Fruit fly (Drosophila melanogaster) whole organism, embryonic: ENCODE results near the gene CG31076.
A peak's percentile ranks its signal among the peaks of the same experiment; 100 is the strongest.

Experiments
- Atf-2 ChIP-seq: fragments of 200-800 bp; sonication (Bioruptor generic); optimal IDR thresholded peaks from 2 replicates; lab custom pipeline; 2016; ENCODE audit warnings: missing biosample characterization, missing genetic modification characterization
- BtbVII ChIP-seq: fragments of 200-800 bp; sonication (Bioruptor generic); optimal IDR thresholded peaks from 3 replicates; lab custom pipeline; 2017; ENCODE audit warnings: missing biosample characterization, mild to moderate bottlenecking, missing genetic modification characterization
- CG13123 ChIP-seq: fragments of 200-800 bp; sonication (Bioruptor generic); optimal IDR thresholded peaks from 2 replicates; lab custom pipeline; 2016; ENCODE audit warnings: missing biosample characterization, missing genetic modification characterization
- CG13775 ChIP-seq: fragments of 200-800 bp; sonication (Bioruptor generic); optimal IDR thresholded peaks from 3 replicates; lab custom pipeline; 2017; ENCODE audit warnings: missing biosample characterization, mild to moderate bottlenecking, missing genetic modification characterization
- CG15011 ChIP-seq: fragments of 200-800 bp; sonication (Bioruptor generic); optimal IDR thresholded peaks from 3 replicates; lab custom pipeline; 2018; ENCODE audit warnings: missing biosample characterization, mild to moderate bottlenecking, missing genetic modification characterization
- CG15269 ChIP-seq: fragments of 200-800 bp; sonication (Bioruptor generic); optimal IDR thresholded peaks from 2 replicates; lab custom pipeline; 2018; ENCODE audit warnings: missing biosample characterization, mild to moderate bottlenecking, missing genetic modification characterization, moderate library complexity
- CG15479 ChIP-seq: fragments of 200-800 bp; sonication (Bioruptor generic); optimal IDR thresholded peaks from 3 replicates; lab custom pipeline; 2019; ENCODE audit warnings: missing biosample characterization, mild to moderate bottlenecking, missing genetic modification characterization, moderate library complexity
- CG1647 ChIP-seq: fragments of 200-800 bp; sonication (Bioruptor generic); optimal IDR thresholded peaks from 3 replicates; lab custom pipeline; 2016; ENCODE audit warnings: missing biosample characterization, missing genetic modification characterization
- CG17186 ChIP-seq: fragments of 200-800 bp; sonication (Bioruptor generic); optimal IDR thresholded peaks from 3 replicates; lab custom pipeline; 2017; ENCODE audit warnings: missing biosample characterization, missing genetic modification reagents, missing genetic modification characterization
- CG17612 ChIP-seq: fragments of 200-800 bp; sonication (Bioruptor generic); IDR thresholded peaks from 2 replicates; pipeline ENCODE4 v1.3.6; 2022; ENCODE audit warnings: missing biosample characterization, missing genetic modification characterization
- CG2889 ChIP-seq: fragments of 200-800 bp; sonication (Bioruptor generic); IDR thresholded peaks from 3 replicates; pipeline ENCODE4 v1.3.6; 2022; ENCODE audit warnings: missing biosample characterization, missing genetic modification characterization
- CG31441 ChIP-seq: fragments of 200-800 bp; sonication (Bioruptor generic); IDR thresholded peaks from 2 replicates; pipeline ENCODE4 v1.3.6; 2022; ENCODE audit warnings: missing biosample characterization, missing genetic modification characterization
- CG4328 ChIP-seq: fragments of 200-800 bp; sonication (Bioruptor generic); optimal IDR thresholded peaks from 3 replicates; lab custom pipeline; 2017; ENCODE audit warnings: missing biosample characterization, missing genetic modification reagents, missing genetic modification characterization
- CG4404 ChIP-seq: fragments of 200-800 bp; sonication (Bioruptor generic); IDR thresholded peaks from 2 replicates; pipeline ENCODE4 v1.3.6; 2022; ENCODE audit warnings: missing biosample characterization, missing genetic modification characterization
- CG4707 ChIP-seq: fragments of 200-800 bp; sonication (Bioruptor generic); optimal IDR thresholded peaks from 2 replicates; lab custom pipeline; 2018; ENCODE audit warnings: missing biosample characterization, mild to moderate bottlenecking, missing genetic modification characterization, moderate library complexity
- CG6689 ChIP-seq: fragments of 200-800 bp; sonication (Bioruptor generic); IDR thresholded peaks from 2 replicates; pipeline ENCODE4 v1.3.6; 2022; ENCODE audit warnings: missing biosample characterization, missing genetic modification characterization
- CG6813 ChIP-seq: fragments of 200-800 bp; sonication (Bioruptor generic); optimal IDR thresholded peaks from 2 replicates; lab custom pipeline; 2017; ENCODE audit warnings: missing biosample characterization, missing genetic modification characterization, mild to moderate bottlenecking, moderate library complexity, missing genetic modification reagents
- CG7928 ChIP-seq: fragments of 200-800 bp; sonication (Bioruptor generic); optimal IDR thresholded peaks from 2 replicates; lab custom pipeline; 2017; ENCODE audit warnings: missing biosample characterization, mild to moderate bottlenecking, missing genetic modification characterization
- CG9797 ChIP-seq: fragments of 200-800 bp; sonication (Bioruptor generic); optimal IDR thresholded peaks from 3 replicates; lab custom pipeline; 2018; ENCODE audit warnings: missing biosample characterization, mild to moderate bottlenecking, missing genetic modification characterization
- CG9932 ChIP-seq: fragments of 200-800 bp; sonication (Bioruptor generic); IDR thresholded peaks from 2 replicates; pipeline ENCODE4 v1.3.6; 2022; ENCODE audit warnings: missing biosample characterization, missing genetic modification characterization
- Dp ChIP-seq: fragments of 200-800 bp; sonication (Bioruptor generic); optimal IDR thresholded peaks from 2 replicates; lab custom pipeline; 2018; ENCODE audit warnings: missing biosample characterization, mild to moderate bottlenecking, missing genetic modification characterization, moderate library complexity
- Dref ChIP-seq: fragments of 200-800 bp; sonication (Bioruptor generic); IDR thresholded peaks from 2 replicates; pipeline ENCODE4 v1.3.6; 2022; ENCODE audit warnings: missing biosample characterization, missing genetic modification characterization
- Elba2 ChIP-seq: fragments of 200-800 bp; sonication (Bioruptor generic); optimal IDR thresholded peaks from 3 replicates; lab custom pipeline; 2016; ENCODE audit warnings: missing biosample characterization, missing genetic modification characterization
- Ets65A ChIP-seq: fragments of 200-800 bp; sonication (Bioruptor generic); peaks from one replicate; lab custom pipeline; 2016; ENCODE audit warnings: missing biosample characterization, missing genetic modification characterization
- HmgD ChIP-seq: fragments of 200-800 bp; sonication (Bioruptor generic); optimal IDR thresholded peaks from 3 replicates; lab custom pipeline; 2016; ENCODE audit warnings: missing biosample characterization, missing genetic modification characterization
- NC2β ChIP-seq: fragments of 200-800 bp; sonication (Bioruptor generic); optimal IDR thresholded peaks from 2 replicates; lab custom pipeline; 2016; ENCODE audit warnings: missing biosample characterization, missing genetic modification characterization
- Nf-YC ChIP-seq: fragments of 200-800 bp; optimal IDR thresholded peaks from 3 replicates; lab custom pipeline; 2019; ENCODE audit warnings: missing biosample characterization, mild to moderate bottlenecking, missing genetic modification characterization, moderate library complexity
- Spps ChIP-seq: fragments of 200-800 bp; sonication (Bioruptor generic); optimal IDR thresholded peaks from 2 replicates; lab custom pipeline; 2018; ENCODE audit warnings: missing biosample characterization, mild to moderate bottlenecking, missing genetic modification characterization
- Xbp1 ChIP-seq: fragments of 200-800 bp; sonication (Bioruptor generic); optimal IDR thresholded peaks from 3 replicates; lab custom pipeline; 2016; ENCODE audit warnings: missing biosample characterization, mild to moderate bottlenecking, missing genetic modification characterization
- ato ChIP-seq: fragments of 200-800 bp; sonication (Bioruptor generic); IDR thresholded peaks from 2 replicates; pipeline ENCODE4 v1.3.6; 2022; ENCODE audit warnings: missing biosample characterization, missing genetic modification characterization; ENCODE audit not compliant: partially characterized antibody
- az2 ChIP-seq: fragments of 200-800 bp; sonication (Bioruptor generic); optimal IDR thresholded peaks from 3 replicates; lab custom pipeline; 2016; ENCODE audit warnings: missing biosample characterization, missing genetic modification characterization
- caup ChIP-seq: fragments of 200-800 bp; sonication (Bioruptor generic); optimal IDR thresholded peaks from 3 replicates; lab custom pipeline; 2017; ENCODE audit warnings: missing biosample characterization, mild to moderate bottlenecking, missing genetic modification characterization, moderate library complexity; ENCODE audit not compliant: severe bottlenecking
- croc ChIP-seq: fragments of 200-800 bp; sonication (Bioruptor generic); conservative IDR thresholded peaks from 3 replicates; pipeline ENCODE4 v1.3.6; 2022; ENCODE audit warnings: missing biosample characterization, missing genetic modification characterization
- cwo ChIP-seq: fragments of 200-800 bp; sonication (Bioruptor generic); optimal IDR thresholded peaks from 3 replicates; lab custom pipeline; 2017; ENCODE audit warnings: missing biosample characterization, missing genetic modification characterization, mild to moderate bottlenecking, moderate library complexity, missing genetic modification reagents
- dan ChIP-seq: fragments of 200-800 bp; sonication (Bioruptor generic); IDR thresholded peaks from 2 replicates; pipeline ENCODE4 v1.3.6; 2022; ENCODE audit warnings: missing biosample characterization, missing genetic modification characterization
- gcm2 ChIP-seq: fragments of 200-800 bp; sonication (Bioruptor generic); optimal IDR thresholded peaks from 2 replicates; lab custom pipeline; 2016; ENCODE audit warnings: missing biosample characterization, missing genetic modification characterization
- ham ChIP-seq: fragments of 200-800 bp; sonication (Bioruptor generic); IDR thresholded peaks from 2 replicates; pipeline ENCODE4 v1.3.6; 2022; ENCODE audit warnings: missing biosample characterization, missing genetic modification characterization
- hkb ChIP-seq, 2 experiments: fragments of 200-800 bp in 1 of 2; fragments of >200 bp in 1 of 2; sonication (Bioruptor generic) in 1 of 2; IDR thresholded peaks in 1 of 2; optimal IDR thresholded peaks in 1 of 2; 2 replicates each; pipeline versions ENCODE4 v1.3.6 to Lab custom; 2017 to 2022; ENCODE audit warnings: missing biosample characterization in 1 of 2, missing genetic modification characterization in 1 of 2
- kah ChIP-seq: fragments of 200-800 bp; sonication (Bioruptor generic); optimal IDR thresholded peaks from 2 replicates; lab custom pipeline; 2018; ENCODE audit warnings: missing biosample characterization, mild to moderate bottlenecking, missing genetic modification characterization
- peb ChIP-seq: fragments of 200-800 bp; sonication (Bioruptor generic); IDR thresholded peaks from 2 replicates; pipeline ENCODE4 v1.3.6; 2022; ENCODE audit warnings: missing biosample characterization, missing genetic modification characterization
- ranshi ChIP-seq: fragments of 200-800 bp; sonication (Bioruptor generic); IDR thresholded peaks from 2 replicates; pipeline ENCODE4 v1.3.6; 2022; ENCODE audit warnings: missing biosample characterization, missing genetic modification characterization
- run ChIP-seq: fragments of 200-800 bp; sonication (Bioruptor generic); optimal IDR thresholded peaks from 3 replicates; lab custom pipeline; 2018; ENCODE audit warnings: missing biosample characterization, mild to moderate bottlenecking, missing genetic modification characterization
- sd ChIP-seq: fragments of 200-800 bp; sonication (Bioruptor generic); optimal IDR thresholded peaks from 3 replicates; lab custom pipeline; 2018; ENCODE audit warnings: missing biosample characterization, mild to moderate bottlenecking, missing genetic modification characterization, moderate library complexity
- sna ChIP-seq: fragments of 200-800 bp; sonication (Bioruptor generic); IDR thresholded peaks from 2 replicates; pipeline ENCODE4 v1.3.6; 2022; ENCODE audit warnings: missing biosample characterization, missing genetic modification characterization; ENCODE audit not compliant: partially characterized antibody
- ssp ChIP-seq: fragments of 200-800 bp; sonication (Bioruptor generic); IDR thresholded peaks from 2 replicates; pipeline ENCODE4 v1.3.6; 2022; ENCODE audit warnings: missing biosample characterization, missing genetic modification characterization
- sug ChIP-seq: fragments of 200-800 bp; optimal IDR thresholded peaks from 2 replicates; lab custom pipeline; 2019; ENCODE audit warnings: missing biosample characterization, mild to moderate bottlenecking, missing genetic modification characterization, moderate library complexity
- tin ChIP-seq: fragments of 200-800 bp; sonication (Bioruptor generic); optimal IDR thresholded peaks from 3 replicates; lab custom pipeline; 2016; ENCODE audit warnings: missing biosample characterization, missing genetic modification characterization
- tll ChIP-seq, 2 experiments: fragments of 200-800 bp in 1 of 2; fragments of >200 bp in 1 of 2; sonication (Bioruptor generic) in 1 of 2; optimal IDR thresholded peaks; 2 replicates each; lab custom pipeline; 2017 to 2019; ENCODE audit warnings: missing biosample characterization in 2 of 2, missing genetic modification characterization in 2 of 2, mild to moderate bottlenecking in 1 of 2, moderate library complexity in 1 of 2
- trem ChIP-seq: fragments of 200-800 bp; optimal IDR thresholded peaks from 3 replicates; lab custom pipeline; 2019; ENCODE audit warnings: missing biosample characterization, mild to moderate bottlenecking, missing genetic modification characterization, moderate library complexity
- unpg ChIP-seq: fragments of 200-800 bp; sonication (Bioruptor generic); optimal IDR thresholded peaks from 3 replicates; lab custom pipeline; 2018; ENCODE audit warnings: missing biosample characterization, mild to moderate bottlenecking, missing genetic modification characterization, moderate library complexity
- usp ChIP-seq: fragments of >200 bp; optimal IDR thresholded peaks from 2 replicates; lab custom pipeline; 2017; ENCODE audit warnings: missing biosample characterization, missing genetic modification characterization

Gene CG31076

DNA sequence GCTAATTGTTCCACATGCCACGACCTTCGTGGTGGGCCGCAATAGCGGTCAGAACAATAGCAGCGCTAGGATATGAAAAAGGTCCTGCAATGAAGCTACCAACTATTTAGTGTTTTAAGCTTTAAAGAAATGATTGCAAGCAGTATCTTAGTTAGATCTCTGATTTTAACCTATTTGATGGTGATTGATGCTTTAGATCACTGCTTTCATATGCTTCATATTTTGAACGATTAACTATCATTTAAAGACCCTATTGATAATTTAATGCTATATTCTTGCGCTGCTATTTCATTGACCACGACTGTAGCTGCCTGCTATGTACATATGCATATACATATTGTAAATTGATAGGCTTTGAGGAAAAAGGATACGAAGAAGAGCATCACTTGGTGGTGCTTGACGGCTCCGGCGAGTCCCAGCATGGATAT lies 25.9 kb downstream of the CG31076 start (continued):
- TF ChIP-seq CG1647 (peak; percentile 65), CG15479 (GFP tag; lab: Kevin White, UChicago) (no peak), ssp (GFP tag; lab: Robert Waterston, UW) (no peak), CG4404 (GFP tag; lab: Robert Waterston, UW) (peak; percentile 54), CG6813 (GFP tag; lab: Kevin White, UChicago) (peak; percentile 83), CG31441 (GFP tag; lab: Robert Waterston, UW) (peak; percentile 70), CG15011 (GFP tag; lab: Kevin White, UChicago) (peak; percentile 76), tll (GFP tag; optimal IDR thresholded peaks at IDR 0.05; lab: Kevin White, UChicago) (no peak), cwo (peak; percentile 72), usp (no peak), CG17186 (no peak), BtbVII (GFP tag; lab: Kevin White, UChicago) (peak; percentile 78), CG9797 (GFP tag; lab: Kevin White, UChicago) (no peak), trem (tag; lab: Kevin White, UChicago) (peak; percentile 72), gcm2 (GFP tag; lab: Kevin White, UChicago) (no peak), Atf-2 (GFP tag; lab: Kevin White, UChicago) (peak; percentile 3), Ets65A (GFP tag; lab: Kevin White, UChicago) (peak; percentile 96), sug (peak; percentile 40), croc (peak; percentile 43; the same call in 2 of the 3 replicates), ham (GFP tag; lab: Robert Waterston, UW) (no peak), az2 (GFP tag; lab: Kevin White, UChicago) (peak; percentile 12), Spps (peak; percentile 73), NC2β (GFP tag; lab: Kevin White, UChicago) (no peak), HmgD (GFP tag; lab: Kevin White, UChicago) (no peak), unpg (peak; percentile 62), Dp (GFP tag; lab: Kevin White, UChicago) (no peak), peb (GFP tag; lab: Robert Waterston, UW) (no peak)

DNA sequence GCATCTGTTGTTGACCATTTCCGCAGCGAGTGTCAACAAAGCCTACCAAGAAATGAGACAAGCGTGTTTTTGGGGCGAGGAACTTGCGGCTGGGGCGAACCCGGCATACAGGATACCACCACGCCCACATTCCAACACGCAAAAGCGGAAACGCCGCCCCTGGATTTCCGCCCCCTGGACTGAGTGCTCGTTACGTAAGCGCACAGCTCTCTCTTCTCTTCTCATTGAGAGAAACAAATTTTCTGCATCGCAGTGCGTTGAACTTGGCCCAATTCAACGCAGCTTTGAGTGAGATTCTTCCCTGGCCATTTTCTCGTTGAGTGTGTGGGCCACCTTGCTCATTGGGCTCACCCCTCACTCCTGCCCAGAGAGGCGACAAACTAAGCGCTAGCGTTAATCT lies 29.2 kb downstream of the CG31076 start:
- TF ChIP-seq run (tag; lab: Kevin White, UChicago) = no peak
- TF ChIP-seq ranshi (GFP tag; lab: Robert Waterston, UW) = no peak
- no peak for TF ChIP-seq CG4328 (GFP tag; lab: Kevin White, UChicago)
- peak; percentile 78 for TF ChIP-seq sd (tag; lab: Kevin White, UChicago)
- TF ChIP-seq CG9797 (GFP tag; lab: Kevin White, UChicago) = no peak
- no peak for TF ChIP-seq CG4707
- TF ChIP-seq Dref = no peak
- no peak for TF ChIP-seq Xbp1 (GFP tag; lab: Kevin White, UChicago)
- TF ChIP-seq sna = 0 out of 2 replicates have a peak, but pooled peaks have one; percentile 33
- no peak for TF ChIP-seq ato
- TF ChIP-seq CG13123 (GFP tag; lab: Kevin White, UChicago) = no peak
- TF ChIP-seq CG9932 (GFP tag; lab: Robert Waterston, UW) = peak; percentile 35; the same call in 1 of the 2 replicates
- no peak for TF ChIP-seq CG15269 (tag; lab: Kevin White, UChicago)
- no peak for TF ChIP-seq dan (GFP tag; lab: Robert Waterston, UW)
- no peak for TF ChIP-seq CG2889 (GFP tag; lab: Robert Waterston, UW)
- TF ChIP-seq CG17612 = no peak
- no peak for TF ChIP-seq hkb (optimal IDR thresholded peaks at IDR 0.05; lab: Kevin White, UChicago)
- TF ChIP-seq hkb (GFP tag; IDR thresholded peaks at IDR 0.05; lab: Robert Waterston, UW) = no peak
- no peak for TF ChIP-seq Elba2 (GFP tag; lab: Kevin White, UChicago)
- TF ChIP-seq kah (GFP tag; lab: Kevin White, UChicago) = no peak
- TF ChIP-seq CG7928 (GFP tag; lab: Kevin White, UChicago) = no peak
- no peak for TF ChIP-seq tin
- no peak for TF ChIP-seq CG13775 (GFP tag; lab: Kevin White, UChicago)
- peak; percentile 21 for TF ChIP-seq Nf-YC (tag; lab: Kevin White, UChicago)
- no peak for TF ChIP-seq CG6689 (GFP tag; lab: Robert Waterston, UW)
- TF ChIP-seq caup (GFP tag; lab: Kevin White, UChicago) = no peak
